Fruit fly (Drosophila melanogaster): Measurements from ENCODE around the gene CG32983.

CG32983 gene

DNA sequence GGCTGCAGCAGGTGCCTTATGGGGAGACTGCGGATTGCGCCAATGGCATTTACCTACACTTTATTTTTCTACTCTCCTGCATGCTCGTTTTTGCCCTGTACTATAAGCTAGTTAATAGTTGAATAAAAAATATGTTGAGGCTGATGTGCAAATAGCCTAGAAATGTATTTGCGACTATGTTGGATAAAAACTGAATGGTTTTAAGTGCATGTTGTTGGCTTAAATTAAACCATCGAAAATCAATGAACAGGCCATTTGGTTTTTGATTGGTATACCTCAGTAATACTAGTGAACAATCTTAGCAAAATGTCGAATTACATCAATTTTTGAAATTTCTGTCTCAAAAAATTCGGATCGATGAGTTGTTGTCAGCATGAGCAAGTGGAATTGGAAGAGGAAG, at the start of gene CG32983:
Gene CG32983, plus strand, starts transcription at position 301 of the 400 bp plus-strand sequence.
- TF ChIP-seq psq (GFP tag; optimal IDR thresholded peaks at IDR 0.05) (no peak), Hnf4 (GFP tag; optimal IDR thresholded peaks at IDR 0.05) (no peak), sage (GFP tag; optimal IDR thresholded peaks at IDR 0.05) (no peak), ey (GFP tag; optimal IDR thresholded peaks at IDR 0.05) (no peak), OdsH (GFP tag; optimal IDR thresholded peaks at IDR 0.05) (no peak), br (GFP tag; optimal IDR thresholded peaks at IDR 0.05) (no peak), jim (GFP tag; optimal IDR thresholded peaks at IDR 0.05) (no peak), dmrt93B (GFP tag; optimal IDR thresholded peaks at IDR 0.05) (no peak), rgr (GFP tag; optimal IDR thresholded peaks at IDR 0.05) (no peak), h (GFP tag; optimal IDR thresholded peaks at IDR 0.05) (no peak), dsf (GFP tag; optimal IDR thresholded peaks at IDR 0.05; ENCODE audit: borderline replicate concordance) (no peak), Dfd (GFP tag; optimal IDR thresholded peaks at IDR 0.05) (no peak), HLH106 (tag; optimal IDR thresholded peaks at IDR 0.05) (no peak), CG32264 (GFP tag; optimal IDR thresholded peaks at IDR 0.05) (no peak), CrebA (GFP tag; optimal IDR thresholded peaks at IDR 0.05; ENCODE audit: borderline replicate concordance) (no peak)

DNA sequence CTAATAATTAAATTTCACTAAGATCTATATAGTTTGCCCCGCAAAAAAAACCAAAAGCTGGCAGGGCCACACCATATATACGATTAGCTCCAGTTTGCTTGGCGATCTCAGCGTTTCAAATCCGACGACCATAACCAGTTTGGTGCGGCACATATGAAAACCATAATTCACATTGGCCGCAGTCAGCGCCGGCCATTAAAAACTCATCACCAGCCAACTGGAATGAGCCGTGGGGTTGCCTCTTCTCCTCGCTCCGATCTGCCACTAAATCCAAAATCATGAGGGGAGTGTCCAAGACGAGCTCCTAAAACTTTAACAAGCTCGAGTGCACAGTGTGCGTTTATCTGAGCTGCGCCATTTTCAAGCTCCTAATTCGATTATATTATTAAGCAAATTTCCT, 48.3 kb upstream of the CG32983 start:
- no peak for TF ChIP-seq Hr83 (GFP tag; optimal IDR thresholded peaks at IDR 0.05; ENCODE audit: poor library complexity, severe bottlenecking)
- TF ChIP-seq jim (GFP tag; optimal IDR thresholded peaks at IDR 0.05): no peak
- TF ChIP-seq rgr (GFP tag; optimal IDR thresholded peaks at IDR 0.05): no peak
- no peak for TF ChIP-seq CG9705 (GFP tag; optimal IDR thresholded peaks at IDR 0.05)
- no peak for TF ChIP-seq Dif (GFP tag; optimal IDR thresholded peaks at IDR 0.05; ENCODE audit: partially characterized antibody)
- no peak for TF ChIP-seq Sp1 (GFP tag; optimal IDR thresholded peaks at IDR 0.05)
- no peak for TF ChIP-seq dl (GFP tag; optimal IDR thresholded peaks at IDR 0.05; ENCODE audit: insufficient read depth in 1 of 2, partially characterized antibody in 2 of 2)
- no peak for TF ChIP-seq Rel (GFP tag; optimal IDR thresholded peaks at IDR 0.05)
- TF ChIP-seq Rel (tag; optimal IDR thresholded peaks at IDR 0.05): no peak
- no peak for TF ChIP-seq psq (GFP tag; optimal IDR thresholded peaks at IDR 0.05)

DNA sequence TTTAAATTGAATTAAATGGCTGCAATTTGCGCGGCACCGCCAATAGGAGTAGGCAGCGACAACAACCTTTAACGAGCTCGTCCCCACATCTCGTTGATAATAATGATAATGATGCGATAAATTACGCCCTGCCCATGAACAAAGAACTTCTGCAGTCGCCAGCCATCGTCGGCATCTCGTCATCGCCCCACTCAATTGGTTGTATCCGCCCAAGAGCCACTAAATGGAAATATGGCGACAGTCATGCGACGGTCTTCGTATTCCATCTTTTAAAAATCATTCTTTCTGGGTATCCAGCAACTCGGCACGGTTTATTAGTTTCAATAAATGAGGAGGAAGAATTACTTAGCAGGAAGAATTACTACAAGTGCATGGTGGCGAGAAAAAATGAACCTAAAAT, 45.1 kb upstream of the CG32983 start:
- TF ChIP-seq tai (GFP tag; optimal IDR thresholded peaks at IDR 0.05) (no peak), Mio (GFP tag; optimal IDR thresholded peaks at IDR 0.05) (no peak), h (GFP tag; optimal IDR thresholded peaks at IDR 0.05) (no peak), woc (GFP tag; optimal IDR thresholded peaks at IDR 0.05) (no peak), Dif (GFP tag; optimal IDR thresholded peaks at IDR 0.05; ENCODE audit: partially characterized antibody) (no peak), Jra (GFP tag; optimal IDR thresholded peaks at IDR 0.05) (no peak), Dfd (GFP tag; optimal IDR thresholded peaks at IDR 0.05) (no peak), Abd-B (GFP tag; optimal IDR thresholded peaks at IDR 0.05) (no peak), CG32264 (GFP tag; optimal IDR thresholded peaks at IDR 0.05) (no peak), N (GFP tag; optimal IDR thresholded peaks at IDR 0.05) (no peak), jim (GFP tag; optimal IDR thresholded peaks at IDR 0.05) (no peak), br (GFP tag; optimal IDR thresholded peaks at IDR 0.05) (no peak), CrebA (GFP tag; optimal IDR thresholded peaks at IDR 0.05; ENCODE audit: borderline replicate concordance) (no peak), foxo (GFP tag; optimal IDR thresholded peaks at IDR 0.05) (no peak), ey (GFP tag; optimal IDR thresholded peaks at IDR 0.05) (no peak), dmrt93B (GFP tag; optimal IDR thresholded peaks at IDR 0.05) (no peak), dl (GFP tag; optimal IDR thresholded peaks at IDR 0.05; ENCODE audit: insufficient read depth in 1 of 2, partially characterized antibody in 2 of 2) (no peak), fru (GFP tag; optimal IDR thresholded peaks at IDR 0.05) (no peak), Vsx2 (GFP tag; optimal IDR thresholded peaks at IDR 0.05; ENCODE audit: partially characterized antibody) (no peak)

DNA sequence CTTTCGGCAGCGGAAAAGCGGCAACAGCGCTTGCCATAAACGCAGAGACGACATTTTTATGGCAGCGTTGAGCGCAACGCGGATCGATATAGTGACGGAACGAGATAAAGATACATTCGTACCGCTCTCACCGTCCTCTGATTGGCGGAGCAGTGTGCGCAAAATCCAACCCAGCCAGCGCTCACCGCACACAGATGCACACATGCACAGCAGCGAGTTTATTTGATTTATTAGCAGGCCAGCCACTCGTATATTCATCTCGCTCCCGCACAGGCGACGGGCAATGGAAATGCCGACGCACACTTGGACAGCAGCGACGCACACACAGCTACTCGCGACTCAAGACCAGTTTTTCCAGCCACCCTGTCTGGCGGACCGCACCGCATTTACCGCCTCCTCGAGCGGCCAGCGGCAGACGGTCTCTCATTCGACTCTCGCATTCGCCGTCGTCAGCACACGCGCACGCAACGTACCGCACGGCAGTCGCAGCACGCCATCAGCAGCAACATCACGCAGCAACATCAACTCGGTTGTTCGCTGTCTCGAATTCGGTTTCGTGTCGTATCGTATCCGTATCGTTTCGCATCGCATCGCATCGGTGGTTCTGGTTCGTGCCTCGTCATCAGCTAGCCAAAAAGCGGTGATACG, 40.3 kb upstream of the CG32983 start, which contains the start of gene SoxN:
Gene SoxN, plus strand, starts transcription at position 424 of the 648 bp plus-strand sequence.
- no peak for TF ChIP-seq Abd-B (GFP tag; optimal IDR thresholded peaks at IDR 0.05)
- no peak for TF ChIP-seq dmrt93B (GFP tag; optimal IDR thresholded peaks at IDR 0.05)
- TF ChIP-seq N (GFP tag; optimal IDR thresholded peaks at IDR 0.05): peak; percentile 86
- no peak for TF ChIP-seq dl (GFP tag; optimal IDR thresholded peaks at IDR 0.05; ENCODE audit: insufficient read depth in 1 of 2, partially characterized antibody in 2 of 2)
- no peak for TF ChIP-seq usp (GFP tag; optimal IDR thresholded peaks at IDR 0.05)
- TF ChIP-seq woc (GFP tag; optimal IDR thresholded peaks at IDR 0.05): no peak
- TF ChIP-seq psq (GFP tag; optimal IDR thresholded peaks at IDR 0.05): peak; percentile 2
- no peak for TF ChIP-seq Dfd (GFP tag; optimal IDR thresholded peaks at IDR 0.05)
- TF ChIP-seq CG9705 (GFP tag; optimal IDR thresholded peaks at IDR 0.05): no peak
- no peak for TF ChIP-seq Myc (optimal IDR thresholded peaks at IDR 0.05)
- no peak for TF ChIP-seq lola (GFP tag; optimal IDR thresholded peaks at IDR 0.05)
- no peak for TF ChIP-seq Jra (GFP tag; optimal IDR thresholded peaks at IDR 0.05)
- TF ChIP-seq OdsH (GFP tag; optimal IDR thresholded peaks at IDR 0.05): no peak
- no peak for TF ChIP-seq HLH106 (tag; optimal IDR thresholded peaks at IDR 0.05)
- no peak for TF ChIP-seq Hnf4 (GFP tag; optimal IDR thresholded peaks at IDR 0.05)
- no peak for TF ChIP-seq CG32264 (GFP tag; optimal IDR thresholded peaks at IDR 0.05)
- TF ChIP-seq sage (GFP tag; optimal IDR thresholded peaks at IDR 0.05): no peak
- TF ChIP-seq Hr83 (GFP tag; optimal IDR thresholded peaks at IDR 0.05; ENCODE audit: poor library complexity, severe bottlenecking): peak; percentile 21
- TF ChIP-seq dsf (GFP tag; optimal IDR thresholded peaks at IDR 0.05; ENCODE audit: borderline replicate concordance): no peak
- peak; percentile 7 for TF ChIP-seq fru (GFP tag; optimal IDR thresholded peaks at IDR 0.05)
- no peak for TF ChIP-seq br (GFP tag; optimal IDR thresholded peaks at IDR 0.05)
- no peak for TF ChIP-seq CrebA (GFP tag; optimal IDR thresholded peaks at IDR 0.05; ENCODE audit: borderline replicate concordance)
- no peak for TF ChIP-seq GATAd (GFP tag; optimal IDR thresholded peaks at IDR 0.05)
- TF ChIP-seq jim (GFP tag; optimal IDR thresholded peaks at IDR 0.05): no peak
- no peak for TF ChIP-seq tai (GFP tag; optimal IDR thresholded peaks at IDR 0.05)
- TF ChIP-seq sv (GFP tag; optimal IDR thresholded peaks at IDR 0.05): no peak
- TF ChIP-seq foxo (GFP tag; optimal IDR thresholded peaks at IDR 0.05): no peak
- peak; percentile 12 for TF ChIP-seq Sp1 (GFP tag; optimal IDR thresholded peaks at IDR 0.05)
- no peak for TF ChIP-seq brk (GFP tag; optimal IDR thresholded peaks at IDR 0.05)
- TF ChIP-seq ey (GFP tag; optimal IDR thresholded peaks at IDR 0.05): no peak
- TF ChIP-seq Dif (GFP tag; optimal IDR thresholded peaks at IDR 0.05; ENCODE audit: partially characterized antibody): peak; percentile 26
- TF ChIP-seq Hr78 (GFP tag; optimal IDR thresholded peaks at IDR 0.05): no peak

All from whole organism, wandering third instar larva.